Worm (Caenorhabditis elegans) whole organism, L2 larva: ENCODE results near the gene gln-5.

Source experiments
- aly-2 ChIP-seq: fragments of 150-350 bp; optimal IDR thresholded peaks from 2 replicates; lab custom pipeline; 2014; ENCODE audit warnings: missing biosample characterization, missing genetic modification characterization
- ama-1 ChIP-seq: fragments of 150-350 bp; optimal IDR thresholded peaks from 2 replicates; lab custom pipeline; 2018; ENCODE audit warnings: inconsistent platforms
- ceh-16 ChIP-seq: fragments of 150-350 bp; optimal IDR thresholded peaks from 2 replicates; lab custom pipeline; 2014; ENCODE audit warnings: missing biosample characterization, missing genetic modification characterization
- ceh-82 ChIP-seq: fragments of 150-350 bp; optimal IDR thresholded peaks from 2 replicates; lab custom pipeline; 2014; ENCODE audit warnings: missing biosample characterization, missing genetic modification characterization
- egl-27 ChIP-seq: sonication (generic microtip); optimal IDR thresholded peaks from 3 replicates; lab custom pipeline; 2017; ENCODE audit warnings: missing biosample characterization, missing genetic modification reagents, missing genetic modification characterization
- lin-13 ChIP-seq: fragments of 150-350 bp; optimal IDR thresholded peaks from 2 replicates; lab custom pipeline; 2014; ENCODE audit warnings: missing biosample characterization, missing genetic modification reagents, missing genetic modification characterization
- nhr-12 ChIP-seq: fragments of 150-350 bp; optimal IDR thresholded peaks from 2 replicates; lab custom pipeline; 2014; ENCODE audit warnings: missing biosample characterization, missing genetic modification characterization
- nhr-129 ChIP-seq: fragments of 150-350 bp; optimal IDR thresholded peaks from 2 replicates; lab custom pipeline; 2014; ENCODE audit warnings: missing biosample characterization, missing genetic modification characterization
- snpc-4 ChIP-seq: fragments of 150-350 bp; optimal IDR thresholded peaks from 2 replicates; lab custom pipeline; 2014; ENCODE audit warnings: missing biosample characterization, missing genetic modification characterization
- unc-62 ChIP-seq: fragments of 150-350 bp; optimal IDR thresholded peaks from 2 replicates; lab custom pipeline; 2014; ENCODE audit warnings: missing biosample characterization, missing genetic modification reagents, missing genetic modification characterization
- ztf-11 ChIP-seq: sonication (generic microtip); optimal IDR thresholded peaks from 2 replicates; lab custom pipeline; 2017; ENCODE audit warnings: missing biosample characterization, missing genetic modification characterization

DNA sequence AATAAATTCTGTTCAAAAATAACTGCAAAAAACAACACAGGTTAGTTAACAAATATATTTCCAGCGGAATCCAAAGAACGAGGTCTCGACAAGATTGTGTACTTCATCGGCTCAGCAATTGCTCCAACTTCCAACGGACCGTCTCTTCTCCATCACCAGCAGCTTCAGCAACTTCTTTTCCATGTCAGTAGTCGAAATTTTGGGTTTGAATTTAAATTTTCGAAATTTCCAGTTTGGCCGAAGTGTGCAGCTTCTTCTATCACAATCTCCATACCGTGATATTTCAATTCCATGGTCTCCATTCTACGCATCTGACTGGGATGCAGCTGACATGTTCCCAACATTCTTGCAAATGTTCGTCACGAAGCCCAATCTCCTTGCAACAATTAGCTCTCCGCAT lies 20.0 kb downstream of the gln-5 start:
- TF ChIP-seq unc-62 (GFP tag; lab: Kevin White, UChicago) (no peak), ztf-11 (tag; lab: Kevin White, UChicago) (no peak), lin-13 (GFP tag; lab: Kevin White, UChicago) (no peak), ceh-16 (tag; lab: Kevin White, UChicago) (no peak), aly-2 (no peak), snpc-4 (no peak), nhr-129 (no peak), ama-1 (no peak), ceh-82 (tag; lab: Kevin White, UChicago) (no peak), egl-27 (tag; lab: Kevin White, UChicago) (no peak), nhr-12 (tag; lab: Kevin White, UChicago) (no peak)
